Fruit fly (Drosophila melanogaster) Kc167 (cell line): ENCODE data around the gene CG14370.

ENCODE experiments used
- Sin3A ChIP-seq: fragments of >200 bp; optimal IDR thresholded peaks from 2 replicates; lab custom pipeline; 2018; ENCODE audit warnings: missing external identifiers
- h ChIP-seq: fragments of >200 bp; optimal IDR thresholded peaks from 3 replicates; lab custom pipeline; 2018; ENCODE audit warnings: missing external identifiers

dm6 chr3R:13553152-13553874, 34.5 kb upstream of the CG14370 start:
- TF ChIP-seq h (lab: Kevin White, UChicago) (no peak), Sin3A (lab: Kevin White, UChicago) (no peak)
